Worm (Caenorhabditis elegans) whole organism, late embryonic: ENCODE data around the gene srj-52.

Source experiments
- C08G9.2 ChIP-seq: sonication (generic microtip); optimal IDR thresholded peaks from 2 replicates; lab custom pipeline; 2016; ENCODE audit warnings: mild to moderate bottlenecking, missing genetic modification characterization, moderate library complexity, missing compliant biosample characterization
- K09A11.1 ChIP-seq: sonication (generic microtip); optimal IDR thresholded peaks from 2 replicates; lab custom pipeline; 2017; ENCODE audit warnings: antibody characterized with exemption, mild to moderate bottlenecking, missing genetic modification characterization, missing compliant biosample characterization; ENCODE audit not compliant: insufficient read depth
- Y22D7AL.16 ChIP-seq: sonication (generic microtip); optimal IDR thresholded peaks from 2 replicates; lab custom pipeline; 2016; ENCODE audit warnings: missing genetic modification characterization, missing compliant biosample characterization
- ahr-1 ChIP-seq: sonication (generic microtip); optimal IDR thresholded peaks from 2 replicates; lab custom pipeline; 2016; ENCODE audit warnings: missing genetic modification characterization, missing compliant biosample characterization
- ceh-14 ChIP-seq: sonication (generic microtip); optimal IDR thresholded peaks from 2 replicates; lab custom pipeline; 2016; ENCODE audit warnings: missing genotype, missing genetic modification characterization, missing compliant biosample characterization
- ceh-18 ChIP-seq: sonication (generic microtip); optimal IDR thresholded peaks from 2 replicates; lab custom pipeline; 2016; ENCODE audit warnings: missing genetic modification characterization, missing compliant biosample characterization
- ceh-19 ChIP-seq: fragments of 200-800 bp; sonication (Bioruptor generic); optimal IDR thresholded peaks from 2 replicates; lab custom pipeline; 2018; ENCODE audit warnings: mild to moderate bottlenecking, missing genetic modification characterization, missing compliant biosample characterization
- ceh-34 ChIP-seq: sonication (generic microtip); optimal IDR thresholded peaks from 2 replicates; lab custom pipeline; 2016; ENCODE audit warnings: mild to moderate bottlenecking, missing genetic modification characterization, missing compliant biosample characterization
- ceh-45 ChIP-seq: fragments of 200-800 bp; sonication (Bioruptor generic); IDR thresholded peaks from 2 replicates; pipeline ENCODE4 v1.3.6; 2022; ENCODE audit warnings: missing genetic modification reagents, missing genetic modification characterization, missing compliant biosample characterization
- ceh-48 ChIP-seq: sonication (generic microtip); optimal IDR thresholded peaks from 2 replicates; lab custom pipeline; 2016; ENCODE audit warnings: missing genetic modification characterization, inconsistent platforms, missing compliant biosample characterization
- che-1 ChIP-seq: sonication (generic microtip); optimal IDR thresholded peaks from 2 replicates; lab custom pipeline; 2016; ENCODE audit warnings: mild to moderate bottlenecking, missing genetic modification characterization, missing compliant biosample characterization
- ets-4 ChIP-seq: sonication (generic microtip); optimal IDR thresholded peaks from 2 replicates; lab custom pipeline; 2016; ENCODE audit warnings: missing genetic modification characterization, missing compliant biosample characterization
- fax-1 ChIP-seq: sonication (generic microtip); optimal IDR thresholded peaks from 2 replicates; lab custom pipeline; 2016; ENCODE audit warnings: missing genotype, missing genetic modification characterization, missing compliant biosample characterization
- fkh-6 ChIP-seq: sonication (generic microtip); optimal IDR thresholded peaks from 2 replicates; lab custom pipeline; 2016; ENCODE audit warnings: missing genetic modification characterization, missing compliant biosample characterization
- gmeb-2 ChIP-seq: sonication (generic microtip); optimal IDR thresholded peaks from 2 replicates; lab custom pipeline; 2016; ENCODE audit warnings: missing genetic modification characterization, inconsistent platforms, missing compliant biosample characterization
- hlh-15 ChIP-seq: sonication (generic microtip); optimal IDR thresholded peaks from 2 replicates; lab custom pipeline; 2016; ENCODE audit warnings: missing genetic modification characterization, missing compliant biosample characterization
- hlh-6 ChIP-seq: sonication (generic microtip); optimal IDR thresholded peaks from 2 replicates; lab custom pipeline; 2016; ENCODE audit warnings: missing genotype, missing genetic modification characterization, missing compliant biosample characterization
- lim-6 ChIP-seq: sonication (generic microtip); optimal IDR thresholded peaks from 2 replicates; lab custom pipeline; 2016; ENCODE audit warnings: missing genetic modification characterization, missing compliant biosample characterization
- madf-2 ChIP-seq: sonication (generic microtip); optimal IDR thresholded peaks from 2 replicates; lab custom pipeline; 2017; ENCODE audit warnings: missing genetic modification characterization, missing compliant biosample characterization
- mec-3 ChIP-seq: sonication (generic microtip); optimal IDR thresholded peaks from 2 replicates; lab custom pipeline; 2016; ENCODE audit warnings: borderline replicate concordance, missing genetic modification characterization, missing compliant biosample characterization
- nhr-11 ChIP-seq: fragments of 150-350 bp; optimal IDR thresholded peaks from 2 replicates; lab custom pipeline; 2014; ENCODE audit warnings: missing biosample characterization, missing genetic modification characterization
- nhr-232 ChIP-seq: sonication (generic microtip); optimal IDR thresholded peaks from 2 replicates; lab custom pipeline; 2016; ENCODE audit warnings: missing genetic modification characterization, missing compliant biosample characterization
- pat-9 ChIP-seq: fragments of 200-800 bp; sonication (Bioruptor generic); optimal IDR thresholded peaks from 2 replicates; lab custom pipeline; 2018; ENCODE audit warnings: mild to moderate bottlenecking, missing genetic modification characterization, moderate library complexity, missing compliant biosample characterization
- pax-1 ChIP-seq: fragments of 150-350 bp; optimal IDR thresholded peaks from 2 replicates; lab custom pipeline; 2014; ENCODE audit warnings: missing biosample characterization, missing genetic modification characterization
- pha-2 ChIP-seq: sonication (generic microtip); optimal IDR thresholded peaks from 2 replicates; lab custom pipeline; 2017; ENCODE audit warnings: mild to moderate bottlenecking, missing genetic modification characterization, missing compliant biosample characterization
- pqm-1 ChIP-seq: sonication (generic microtip); optimal IDR thresholded peaks from 2 replicates; lab custom pipeline; 2016; ENCODE audit warnings: missing genetic modification characterization, missing compliant biosample characterization
- ref-2 ChIP-seq: sonication (generic microtip); optimal IDR thresholded peaks from 2 replicates; lab custom pipeline; 2016; ENCODE audit warnings: missing genetic modification characterization, missing compliant biosample characterization
- rnt-1 ChIP-seq: sonication (generic microtip); optimal IDR thresholded peaks from 2 replicates; lab custom pipeline; 2016; ENCODE audit warnings: missing genetic modification characterization, missing compliant biosample characterization
- sdc-2 ChIP-seq: sonication (generic microtip); optimal IDR thresholded peaks from 2 replicates; lab custom pipeline; 2016; ENCODE audit warnings: missing genotype, missing genetic modification characterization, missing compliant biosample characterization
- sox-4 ChIP-seq: sonication (generic microtip); optimal IDR thresholded peaks from 2 replicates; lab custom pipeline; 2017; ENCODE audit warnings: mild to moderate bottlenecking, missing genetic modification characterization, inconsistent platforms, missing compliant biosample characterization
- syd-9 ChIP-seq: sonication (generic microtip); optimal IDR thresholded peaks from 2 replicates; lab custom pipeline; 2016; ENCODE audit warnings: mild to moderate bottlenecking, missing genetic modification characterization, moderate library complexity, missing compliant biosample characterization
- tbx-2 ChIP-seq: sonication (generic microtip); optimal IDR thresholded peaks from 2 replicates; lab custom pipeline; 2016; ENCODE audit warnings: missing genetic modification characterization, missing compliant biosample characterization
- tbx-7 ChIP-seq: sonication (generic microtip); optimal IDR thresholded peaks from 2 replicates; lab custom pipeline; 2016; ENCODE audit warnings: missing genotype, missing genetic modification characterization, missing compliant biosample characterization
- unc-42 ChIP-seq: sonication (generic microtip); optimal IDR thresholded peaks from 2 replicates; lab custom pipeline; 2016; ENCODE audit warnings: missing genotype, missing genetic modification characterization, missing compliant biosample characterization
- unc-55 ChIP-seq: sonication (generic microtip); optimal IDR thresholded peaks from 2 replicates; lab custom pipeline; 2017; ENCODE audit warnings: missing biosample characterization, missing genetic modification reagents, missing genetic modification characterization
- unc-86 ChIP-seq: sonication (generic microtip); optimal IDR thresholded peaks from 2 replicates; lab custom pipeline; 2016; ENCODE audit warnings: missing genetic modification characterization, missing compliant biosample characterization
- ztf-16 ChIP-seq: sonication (generic microtip); optimal IDR thresholded peaks from 2 replicates; lab custom pipeline; 2017; ENCODE audit warnings: missing genetic modification characterization, missing compliant biosample characterization

The srj-52 gene

ce11 chrV:655823-656222, 40.0 kb downstream of the srj-52 start, which contains the start of gene srh-245:
srh-245 (minus strand) TSS chrV:655923.
- TF ChIP-seq unc-86 (tag; lab: Kevin White, UChicago), result no peak
- no peak for TF ChIP-seq fax-1
- no peak for TF ChIP-seq pat-9 (tag; lab: Kevin White, UChicago)

ce11 chrV:654402-654801, 41.4 kb downstream of the srj-52 start, which contains the start of gene srj-6:
srj-6 (minus strand) TSS chrV:654502.
- TF ChIP-seq hlh-15, result no peak
- TF ChIP-seq pha-2 (tag; lab: Kevin White, UChicago), result no peak
- no peak for TF ChIP-seq sdc-2 (tag; lab: Kevin White, UChicago)
- no peak for TF ChIP-seq gmeb-2 (tag; lab: Kevin White, UChicago)
- TF ChIP-seq rnt-1 (tag; lab: Kevin White, UChicago), result no peak
- no peak for TF ChIP-seq tbx-7 (tag; lab: Kevin White, UChicago)
- TF ChIP-seq ceh-19 (GFP tag; lab: Kevin White, UChicago), result no peak
- no peak for TF ChIP-seq ceh-18 (tag; lab: Kevin White, UChicago)
- no peak for TF ChIP-seq tbx-2
- TF ChIP-seq pqm-1, result no peak
- TF ChIP-seq ets-4 (tag; lab: Kevin White, UChicago), result no peak

ce11 chrV:652940-653339, 42.9 kb downstream of the srj-52 start, which contains the start of gene srj-5:
srj-5 (minus strand) TSS chrV:653040.
- TF ChIP-seq pqm-1 (no peak), rnt-1 (tag; lab: Kevin White, UChicago) (no peak), sox-4 (tag; lab: Kevin White, UChicago) (no peak), madf-2 (tag; lab: Kevin White, UChicago) (no peak), mec-3 (tag; lab: Kevin White, UChicago) (no peak), hlh-6 (tag; lab: Kevin White, UChicago) (no peak), gmeb-2 (tag; lab: Kevin White, UChicago) (no peak), fkh-6 (tag; lab: Kevin White, UChicago) (no peak), hlh-15 (no peak), ahr-1 (tag; lab: Kevin White, UChicago) (no peak), ceh-34 (tag; lab: Kevin White, UChicago) (no peak), pax-1 (tag; lab: Kevin White, UChicago) (no peak), ref-2 (no peak), unc-55 (no peak), C08G9.2 (no peak), ceh-14 (no peak), che-1 (tag; lab: Kevin White, UChicago) (no peak), Y22D7AL.16 (tag; lab: Kevin White, UChicago) (no peak)
- TF ChIP-seq, all 69 proteins: peak for 0

- no peak for TF ChIP-seq ceh-48
- TF ChIP-seq ref-2, result no peak
- TF ChIP-seq K09A11.1 (tag; lab: Kevin White, UChicago), result no peak
- TF ChIP-seq, all 69 proteins: peak for 0
Measured at ce11 chrV:646888-647287, 48.9 kb downstream of the srj-52 start, which contains the start of gene ugt-42. ugt-42 (plus strand) TSS chrV:647188.

- TF ChIP-seq rnt-1 (tag; lab: Kevin White, UChicago), result no peak
- no peak for TF ChIP-seq ahr-1 (tag; lab: Kevin White, UChicago)
- no peak for TF ChIP-seq ceh-45 (GFP tag; lab: Robert Waterston, UW)
- TF ChIP-seq lim-6 (tag; lab: Kevin White, UChicago), result no peak
- TF ChIP-seq ztf-16 (tag; lab: Kevin White, UChicago), result no peak
- TF ChIP-seq Y22D7AL.16 (tag; lab: Kevin White, UChicago), result no peak
- no peak for TF ChIP-seq unc-42 (tag; lab: Kevin White, UChicago)
- TF ChIP-seq nhr-232 (tag; lab: Kevin White, UChicago), result no peak
- no peak for TF ChIP-seq nhr-11
- no peak for TF ChIP-seq syd-9
- TF ChIP-seq, all 69 proteins: peak for 0
Measured at ce11 chrV:646129-646528, 49.7 kb downstream of the srj-52 start, which contains the start of gene F48G7.12. F48G7.12 (minus strand) TSS chrV:646229.
